Worm (Caenorhabditis elegans): ENCODE measurements around the gene cnp-3.

DNA sequence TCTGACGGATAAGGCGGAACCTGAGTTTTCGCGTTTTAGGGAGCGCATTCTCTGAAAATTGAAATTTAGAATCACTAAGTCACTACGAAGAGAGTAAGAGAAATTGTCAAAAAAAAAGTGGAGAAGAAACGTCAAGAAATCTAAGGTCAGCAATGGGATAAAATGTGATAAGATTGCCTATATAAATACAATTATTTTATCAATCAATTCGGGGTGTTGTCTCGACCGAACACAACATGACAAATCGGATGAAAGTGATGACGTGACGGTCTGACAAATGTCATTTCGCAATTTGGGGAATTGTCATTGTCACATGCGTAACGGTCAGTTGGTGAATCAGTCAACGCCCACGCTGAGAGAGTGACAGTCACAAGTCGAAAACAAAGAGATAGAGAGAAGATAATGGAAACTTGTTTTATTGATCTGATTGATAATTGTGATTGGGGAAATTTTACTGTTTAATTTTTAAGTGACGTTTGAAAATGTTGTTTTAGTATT lies at the start of gene cnp-3:
- TF ChIP-seq lsy-2 (tag; optimal IDR thresholded peaks at IDR 0.05) (no peak), ama-1 (optimal IDR thresholded peaks at IDR 0.05) (no peak)

All from whole organism, L1 larva.